Worm (Caenorhabditis elegans): ENCODE measurements around the gene F07F6.2.

DNA sequence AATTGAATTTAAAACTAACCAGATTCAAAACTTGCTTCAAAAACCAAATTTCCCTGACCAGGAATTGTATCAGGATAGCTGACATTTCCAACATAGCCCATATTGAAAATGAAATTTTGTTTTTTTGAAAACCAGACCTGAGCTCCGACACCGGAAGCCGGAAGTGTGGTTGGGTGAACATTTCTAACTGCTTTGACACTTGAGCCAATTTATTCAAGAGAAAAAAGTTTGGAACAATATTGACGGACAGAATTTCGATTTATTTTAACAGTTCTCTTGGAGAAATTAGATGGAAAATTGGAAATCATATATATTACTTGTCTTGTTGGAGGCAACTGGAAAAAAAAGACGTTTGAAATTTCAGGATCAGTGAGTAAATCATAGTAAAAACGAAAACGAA, 42.8 kb upstream of the F07F6.2 start, which contains the start of gene ccpp-6:
- TF ChIP-seq zag-1 (tag; optimal IDR thresholded peaks at IDR 0.05), result no peak
- TF ChIP-seq nhr-23 (tag; optimal IDR thresholded peaks at IDR 0.05), result no peak
- no peak for TF ChIP-seq alr-1 (tag; optimal IDR thresholded peaks at IDR 0.05)
- no peak for TF ChIP-seq ztf-11 (tag; optimal IDR thresholded peaks at IDR 0.05)
- TF ChIP-seq sma-3 (GFP tag; optimal IDR thresholded peaks at IDR 0.05), result no peak
- TF ChIP-seq unc-39 (tag; optimal IDR thresholded peaks at IDR 0.05), result no peak
- no peak for TF ChIP-seq R02D3.7 (tag; optimal IDR thresholded peaks at IDR 0.05)
- TF ChIP-seq lsy-2 (tag; optimal IDR thresholded peaks at IDR 0.05), result no peak
- no peak for TF ChIP-seq unc-62 (GFP tag; optimal IDR thresholded peaks at IDR 0.05)
- TF ChIP-seq mdl-1 (tag; optimal IDR thresholded peaks at IDR 0.05), result no peak

All from whole organism, L2 larva.